Worm (Caenorhabditis elegans) whole organism, early embryonic: ENCODE data around the gene R155.5.

Experiments used
- B0310.2 ChIP-seq: sonication (generic microtip); optimal IDR thresholded peaks from 2 replicates; lab custom pipeline; 2016; ENCODE audit warnings: mild to moderate bottlenecking, missing genetic modification characterization, missing compliant biosample characterization
- F13C5.2 ChIP-seq: sonication (generic microtip); optimal IDR thresholded peaks from 2 replicates; lab custom pipeline; 2017; ENCODE audit warnings: mild to moderate bottlenecking, missing genetic modification characterization, inconsistent platforms, missing compliant biosample characterization
- aly-1 ChIP-seq: sonication (generic microtip); optimal IDR thresholded peaks from 2 replicates; lab custom pipeline; 2016; ENCODE audit warnings: missing genetic modification characterization, missing compliant biosample characterization
- ama-1 ChIP-seq: fragments of 150-350 bp; optimal IDR thresholded peaks from 2 replicates; lab custom pipeline; 2014
- ceh-13 ChIP-seq: fragments of 200-800 bp; sonication (Bioruptor generic); optimal IDR thresholded peaks from 2 replicates; lab custom pipeline; 2018; ENCODE audit warnings: mild to moderate bottlenecking, missing genetic modification characterization, missing compliant biosample characterization
- ceh-36 ChIP-seq: sonication (generic microtip); optimal IDR thresholded peaks from 2 replicates; lab custom pipeline; 2016; ENCODE audit warnings: missing genetic modification characterization, inconsistent platforms, missing compliant biosample characterization
- ets-7 ChIP-seq: sonication (generic microtip); optimal IDR thresholded peaks from 2 replicates; lab custom pipeline; 2016; ENCODE audit warnings: missing genotype, missing genetic modification characterization, missing compliant biosample characterization
- flt-1 ChIP-seq: fragments of 200-800 bp; sonication (Bioruptor generic); IDR thresholded peaks from 2 replicates; pipeline ENCODE4 v1.3.6; 2022; ENCODE audit warnings: missing genetic modification characterization, missing compliant biosample characterization
- hmbx-1 ChIP-seq: sonication (generic microtip); optimal IDR thresholded peaks from 2 replicates; lab custom pipeline; 2016; ENCODE audit warnings: mild to moderate bottlenecking, missing genetic modification characterization, missing compliant biosample characterization
- hmg-4 ChIP-seq: fragments of 200-800 bp; sonication (Bioruptor generic); optimal IDR thresholded peaks from 2 replicates; lab custom pipeline; 2018; ENCODE audit warnings: mild to moderate bottlenecking, missing genetic modification characterization, missing compliant biosample characterization
- hnd-1 ChIP-seq: sonication (generic microtip); optimal IDR thresholded peaks from 2 replicates; lab custom pipeline; 2016; ENCODE audit warnings: missing genetic modification characterization, missing compliant biosample characterization
- pes-1 ChIP-seq: fragments of 200-800 bp; sonication (Bioruptor generic); IDR thresholded peaks from 2 replicates; pipeline ENCODE4 v1.3.6; 2022; ENCODE audit warnings: missing genetic modification reagents, missing genetic modification characterization, missing compliant biosample characterization
- scrt-1 ChIP-seq: fragments of 200-800 bp; sonication (Bioruptor generic); IDR thresholded peaks from 2 replicates; pipeline ENCODE4 v1.3.6; 2022; ENCODE audit warnings: missing genetic modification characterization, missing compliant biosample characterization
- sea-1 ChIP-seq: fragments of 200-800 bp; sonication (Bioruptor generic); conservative IDR thresholded peaks from 2 replicates; pipeline ENCODE4 v1.3.6; 2022; ENCODE audit warnings: missing genetic modification characterization, missing compliant biosample characterization
- tbx-11 ChIP-seq: fragments of 200-800 bp; sonication (Bioruptor generic); IDR thresholded peaks from 2 replicates; pipeline ENCODE4 v1.3.6; 2022; ENCODE audit warnings: missing genetic modification characterization, missing compliant biosample characterization
- tbx-37 ChIP-seq: fragments of 200-800 bp; sonication (Bioruptor generic); conservative IDR thresholded peaks from 2 replicates; pipeline ENCODE4 v1.3.6; 2022; ENCODE audit warnings: missing genetic modification reagents, missing genetic modification characterization, missing compliant biosample characterization
- tra-4 ChIP-seq: sonication (generic microtip); optimal IDR thresholded peaks from 2 replicates; lab custom pipeline; 2017; ENCODE audit warnings: missing genetic modification characterization, missing compliant biosample characterization

R155.5 gene

ce11 chrIII:2001210-2001609, 30.9 kb upstream of the R155.5 start:
- TF ChIP-seq hmg-4 (GFP tag; lab: Kevin White, UChicago) (no peak), B0310.2 (tag; lab: Kevin White, UChicago) (no peak), hmbx-1 (tag; lab: Kevin White, UChicago) (no peak), scrt-1 (GFP tag; lab: Robert Waterston, UW) (no peak), tra-4 (tag; lab: Kevin White, UChicago) (no peak), ceh-36 (tag; lab: Kevin White, UChicago) (no peak), ceh-13 (no peak), pes-1 (GFP tag; lab: Robert Waterston, UW) (no peak), tbx-11 (GFP tag; lab: Robert Waterston, UW) (no peak), aly-1 (tag; lab: Kevin White, UChicago) (no peak), flt-1 (GFP tag; lab: Robert Waterston, UW) (no peak), F13C5.2 (tag; lab: Kevin White, UChicago) (no peak)

ce11 chrIII:1997569-1997968, 27.2 kb upstream of the R155.5 start, which contains the start of gene lgc-42:
Gene lgc-42 (plus strand): TSS chrIII:1997869.
- no peak for TF ChIP-seq scrt-1 (GFP tag; lab: Robert Waterston, UW)
- no peak for TF ChIP-seq sea-1 (GFP tag; lab: Robert Waterston, UW)
- no peak for TF ChIP-seq ceh-13
- no peak for TF ChIP-seq tra-4 (tag; lab: Kevin White, UChicago)
- TF ChIP-seq hnd-1 (tag; lab: Kevin White, UChicago): no peak
- TF ChIP-seq tbx-11 (GFP tag; lab: Robert Waterston, UW): no peak

- TF ChIP-seq scrt-1 (GFP tag; lab: Robert Waterston, UW): no peak
- TF ChIP-seq ets-7 (tag; lab: Kevin White, UChicago): no peak
- TF ChIP-seq ama-1 (lab: Kevin White, UChicago): no peak
- TF ChIP-seq hnd-1 (tag; lab: Kevin White, UChicago): no peak
These were observed 19.6 kb upstream of the R155.5 start for ce11 chrIII:1989940-1990339.

ce11 chrIII:1987693-1988092, 17.4 kb upstream of the R155.5 start, which contains the start of gene Y39A3B.8:
Gene Y39A3B.8 (plus strand): TSS chrIII:1987993.
- no peak for TF ChIP-seq hnd-1 (tag; lab: Kevin White, UChicago)
- no peak for TF ChIP-seq ceh-13
- TF ChIP-seq tbx-37 (GFP tag; lab: Robert Waterston, UW): no peak
- TF ChIP-seq ama-1 (lab: Kevin White, UChicago): no peak
- no peak for TF ChIP-seq tra-4 (tag; lab: Kevin White, UChicago)
- TF ChIP-seq aly-1 (tag; lab: Kevin White, UChicago): no peak
- no peak for TF ChIP-seq pes-1 (GFP tag; lab: Robert Waterston, UW)

- TF ChIP-seq ceh-36 (tag; lab: Kevin White, UChicago) (no peak), sea-1 (GFP tag; lab: Robert Waterston, UW) (no peak), flt-1 (GFP tag; lab: Robert Waterston, UW) (no peak), hmbx-1 (tag; lab: Kevin White, UChicago) (no peak), B0310.2 (tag; lab: Kevin White, UChicago) (no peak), pes-1 (GFP tag; lab: Robert Waterston, UW) (no peak), ceh-13 (no peak), hmg-4 (GFP tag; lab: Kevin White, UChicago) (no peak)
These were observed 14.5 kb upstream of the R155.5 start, which contains the start of gene Y39A3B.7 for ce11 chrIII:1984860-1985259. Gene Y39A3B.7 (minus strand): TSS chrIII:1984960.

ce11 chrIII:1982597-1983244, 12.4 kb upstream of the R155.5 start, which contains the start of gene srd-66:
Gene srd-66 (minus strand): TSS chrIII:1982647.
- no peak for TF ChIP-seq ama-1 (lab: Kevin White, UChicago)
- TF ChIP-seq tbx-37 (GFP tag; lab: Robert Waterston, UW): no peak
- TF ChIP-seq scrt-1 (GFP tag; lab: Robert Waterston, UW): no peak
- TF ChIP-seq hmg-4 (GFP tag; lab: Kevin White, UChicago): no peak
- no peak for TF ChIP-seq pes-1 (GFP tag; lab: Robert Waterston, UW)

ce11 chrIII:1981467-1981866, 11.1 kb upstream of the R155.5 start:
- TF ChIP-seq hmbx-1 (tag; lab: Kevin White, UChicago) (no peak), aly-1 (tag; lab: Kevin White, UChicago) (no peak), B0310.2 (tag; lab: Kevin White, UChicago) (no peak), tbx-37 (GFP tag; lab: Robert Waterston, UW) (no peak), hmg-4 (GFP tag; lab: Kevin White, UChicago) (no peak), ceh-36 (tag; lab: Kevin White, UChicago) (no peak), hnd-1 (tag; lab: Kevin White, UChicago) (no peak), pes-1 (GFP tag; lab: Robert Waterston, UW) (no peak)

- TF ChIP-seq aly-1 (tag; lab: Kevin White, UChicago): no peak
- TF ChIP-seq tbx-37 (GFP tag; lab: Robert Waterston, UW): no peak
- TF ChIP-seq sea-1 (GFP tag; lab: Robert Waterston, UW): no peak
- TF ChIP-seq hmbx-1 (tag; lab: Kevin White, UChicago): no peak
These were observed 7.1 kb upstream of the R155.5 start for ce11 chrIII:1977424-1977823.
